Worm (Caenorhabditis elegans) whole organism, L1 larva: ENCODE results near the gene xpc-1.

Experiments used
- ama-1 ChIP-seq: fragments of 150-350 bp; optimal IDR thresholded peaks from 2 replicates; lab custom pipeline; 2014
- ceh-8 ChIP-seq: fragments of 200-800 bp; sonication (Bioruptor generic); optimal IDR thresholded peaks from 2 replicates; lab custom pipeline; 2018; ENCODE audit warnings: mild to moderate bottlenecking, missing genetic modification characterization, moderate library complexity, missing compliant biosample characterization
- fkh-10 ChIP-seq: sonication (generic microtip); optimal IDR thresholded peaks from 2 replicates; lab custom pipeline; 2017; ENCODE audit warnings: missing biosample characterization, missing genetic modification reagents, missing genetic modification characterization
- lin-13 ChIP-seq: fragments of 150-350 bp; optimal IDR thresholded peaks from 2 replicates; lab custom pipeline; 2014; ENCODE audit warnings: missing biosample characterization, missing genetic modification reagents, missing genetic modification characterization
- snpc-4 ChIP-seq: fragments of 150-350 bp; optimal IDR thresholded peaks from 2 replicates; lab custom pipeline; 2014; ENCODE audit warnings: missing biosample characterization, missing genetic modification characterization
- vab-15 ChIP-seq: sonication (generic microtip); optimal IDR thresholded peaks from 2 replicates; lab custom pipeline; 2017; ENCODE audit warnings: missing genotype, mild to moderate bottlenecking, missing genetic modification characterization, missing compliant biosample characterization

DNA sequence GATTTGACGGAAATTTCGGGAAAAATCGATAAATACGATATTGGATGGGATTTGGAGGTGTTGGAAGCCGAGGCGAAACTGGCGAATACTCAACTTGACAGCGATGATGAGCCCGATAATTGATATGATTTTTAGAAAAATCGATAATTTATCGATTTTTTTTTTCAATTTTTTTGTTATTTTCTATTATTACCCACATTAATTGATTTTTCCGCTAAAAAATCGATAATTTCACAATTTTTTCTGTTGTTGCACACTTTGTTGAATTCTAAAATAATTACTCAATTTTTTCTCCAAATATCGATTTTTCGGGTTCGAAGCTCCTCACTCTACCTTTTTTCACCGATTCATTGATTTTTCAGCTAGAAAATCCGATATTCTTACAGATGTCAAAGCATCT lies 23.5 kb upstream of the xpc-1 start, which contains the start of gene Y48A5A.3:
- TF ChIP-seq ama-1 (lab: Kevin White, UChicago), result no peak
- TF ChIP-seq ceh-8 (GFP tag; lab: Kevin White, UChicago), result no peak
- no peak for TF ChIP-seq lin-13 (GFP tag; lab: Kevin White, UChicago)
- TF ChIP-seq fkh-10 (GFP tag; lab: Kevin White, UChicago), result no peak
- TF ChIP-seq vab-15, result no peak
- TF ChIP-seq snpc-4 (tag; lab: Kevin White, UChicago), result no peak
